Worm (Caenorhabditis elegans): Measurements from ENCODE around the gene srd-56.

- TF ChIP-seq nhr-76 (tag; optimal IDR thresholded peaks at IDR 0.05) (no peak), nhr-237 (tag; optimal IDR thresholded peaks at IDR 0.05) (no peak), elt-2 (tag; optimal IDR thresholded peaks at IDR 0.05) (no peak), nhr-77 (tag; optimal IDR thresholded peaks at IDR 0.05) (no peak), mdl-1 (tag; optimal IDR thresholded peaks at IDR 0.05) (no peak)
Measured at ce11 chrII:7228646-7229200, 25.7 kb upstream of the srd-56 start, which contains the start of gene F32A5.4.
